Worm (Caenorhabditis elegans): Measurements from ENCODE around the gene mxl-1.

The mxl-1 gene

ce11 chrV:11244539-11244938 is at the start of gene mxl-1:
Gene mxl-1, plus strand, starts transcription at chrV:11244839.
- TF ChIP-seq ceh-28 (tag; optimal IDR thresholded peaks at IDR 0.05) (no peak), daf-12 (tag; optimal IDR thresholded peaks at IDR 0.05) (no peak), lin-15B (tag; optimal IDR thresholded peaks at IDR 0.05) (no peak)

ce11 chrV:11196109-11196508 is 48.5 kb upstream of the mxl-1 start, which contains the start of gene clc-6:
Gene clc-6, minus strand, starts transcription at chrV:11196209.
- TF ChIP-seq elt-1 (tag; optimal IDR thresholded peaks at IDR 0.05) (no peak), hmg-11 (tag; optimal IDR thresholded peaks at IDR 0.05) (no peak), tbx-2 (tag; optimal IDR thresholded peaks at IDR 0.05) (no peak), pha-4 (tag; optimal IDR thresholded peaks at IDR 0.05) (no peak), nfya-1 (tag; optimal IDR thresholded peaks at IDR 0.05; ENCODE audit: insufficient read depth) (no peak), ceh-16 (tag; optimal IDR thresholded peaks at IDR 0.05) (no peak), elt-3 (tag; optimal IDR thresholded peaks at IDR 0.05) (no peak), mdl-1 (tag; optimal IDR thresholded peaks at IDR 0.05) (no peak), nhr-67 (tag; optimal IDR thresholded peaks at IDR 0.05) (no peak), ztf-4 (tag; optimal IDR thresholded peaks at IDR 0.05) (no peak), aly-2 (tag; optimal IDR thresholded peaks at IDR 0.05) (no peak), daf-12 (tag; optimal IDR thresholded peaks at IDR 0.05) (no peak), lsy-12 (tag; optimal IDR thresholded peaks at IDR 0.05) (no peak), nhr-43 (tag; optimal IDR thresholded peaks at IDR 0.05; ENCODE audit: poor library complexity, severe bottlenecking) (no peak), lin-39 (tag; optimal IDR thresholded peaks at IDR 0.05) (no peak), eor-1 (tag; optimal IDR thresholded peaks at IDR 0.05) (no peak)

ce11 chrV:11196631-11197258 is 47.9 kb upstream of the mxl-1 start:
- TF ChIP-seq nhr-43 (tag; optimal IDR thresholded peaks at IDR 0.05; ENCODE audit: poor library complexity, severe bottlenecking) (peak; percentile 12), mml-1 (tag; optimal IDR thresholded peaks at IDR 0.05) (no peak), nhr-77 (tag; optimal IDR thresholded peaks at IDR 0.05) (no peak), fkh-10 (GFP tag; optimal IDR thresholded peaks at IDR 0.05) (no peak), skn-1 (tag; optimal IDR thresholded peaks at IDR 0.05) (no peak), nhr-25 (tag; optimal IDR thresholded peaks at IDR 0.05) (peak; percentile 56), unc-62 (GFP tag; optimal IDR thresholded peaks at IDR 0.05) (no peak), nhr-23 (tag; optimal IDR thresholded peaks at IDR 0.05) (peak; percentile 22), elt-1 (tag; optimal IDR thresholded peaks at IDR 0.05) (no peak), lin-15B (tag; optimal IDR thresholded peaks at IDR 0.05) (no peak), aly-2 (tag; optimal IDR thresholded peaks at IDR 0.05) (no peak)

ce11 chrV:11198094-11198493 is 46.5 kb upstream of the mxl-1 start:
- no peak for TF ChIP-seq elt-3 (tag; optimal IDR thresholded peaks at IDR 0.05)
- TF ChIP-seq nhr-23 (tag; optimal IDR thresholded peaks at IDR 0.05), result peak; percentile 23
- peak; percentile 50 for TF ChIP-seq nhr-25 (tag; optimal IDR thresholded peaks at IDR 0.05)

- no peak for TF ChIP-seq nhr-237 (tag; optimal IDR thresholded peaks at IDR 0.05)
- peak; percentile 36 for TF ChIP-seq nhr-25 (tag; optimal IDR thresholded peaks at IDR 0.05)
- TF ChIP-seq nhr-43 (tag; optimal IDR thresholded peaks at IDR 0.05; ENCODE audit: poor library complexity, severe bottlenecking), result peak; percentile 14
Measured at ce11 chrV:11199497-11199896, 45.1 kb upstream of the mxl-1 start.

- TF ChIP-seq skn-1 (tag; optimal IDR thresholded peaks at IDR 0.05) (no peak), eor-1 (tag; optimal IDR thresholded peaks at IDR 0.05) (no peak), nhr-25 (tag; optimal IDR thresholded peaks at IDR 0.05) (no peak), aly-2 (tag; optimal IDR thresholded peaks at IDR 0.05) (no peak), ceh-16 (tag; optimal IDR thresholded peaks at IDR 0.05) (no peak), jun-1 (tag; optimal IDR thresholded peaks at IDR 0.05) (no peak), elt-3 (tag; optimal IDR thresholded peaks at IDR 0.05) (no peak), daf-12 (tag; optimal IDR thresholded peaks at IDR 0.05) (no peak), unc-39 (tag; optimal IDR thresholded peaks at IDR 0.05) (no peak), nfya-1 (tag; optimal IDR thresholded peaks at IDR 0.05; ENCODE audit: insufficient read depth) (no peak), mml-1 (tag; optimal IDR thresholded peaks at IDR 0.05) (no peak), hmg-11 (tag; optimal IDR thresholded peaks at IDR 0.05) (no peak), nhr-11 (tag; optimal IDR thresholded peaks at IDR 0.05) (no peak), fos-1 (tag; optimal IDR thresholded peaks at IDR 0.05) (no peak), lsy-12 (tag; optimal IDR thresholded peaks at IDR 0.05) (no peak), snpc-4 (tag; optimal IDR thresholded peaks at IDR 0.05) (no peak)
Measured at ce11 chrV:11200316-11200715, 44.3 kb upstream of the mxl-1 start, which contains the start of gene K10D6.3. Gene K10D6.3, plus strand, starts transcription at chrV:11200616.

All from whole organism, L3 larva.